Worm (Caenorhabditis elegans) whole organism, L3 larva: ENCODE data around the gene cat-4.

Source experiments
- ceh-28 ChIP-seq: fragments of 150-350 bp; optimal IDR thresholded peaks from 2 replicates; lab custom pipeline; 2014; ENCODE audit warnings: missing biosample characterization, missing genetic modification reagents, missing genetic modification characterization
- eor-1 ChIP-seq, 2 experiments: fragments of 150-350 bp; optimal IDR thresholded peaks; 2 replicates each; lab custom pipeline; 2014 to 2018; ENCODE audit warnings: missing biosample characterization in 2 of 2, missing genetic modification characterization in 2 of 2
- mdl-1 ChIP-seq: fragments of 150-350 bp; optimal IDR thresholded peaks from 2 replicates; lab custom pipeline; 2014; ENCODE audit warnings: missing biosample characterization, missing genetic modification characterization
- skn-1 ChIP-seq: fragments of 150-350 bp; optimal IDR thresholded peaks from 2 replicates; lab custom pipeline; 2014; ENCODE audit warnings: missing biosample characterization, missing genetic modification characterization
- snpc-4 ChIP-seq: fragments of 150-350 bp; optimal IDR thresholded peaks from 2 replicates; lab custom pipeline; 2014; ENCODE audit warnings: missing biosample characterization, missing genetic modification characterization
- zag-1 ChIP-seq: fragments of 150-350 bp; optimal IDR thresholded peaks from 2 replicates; lab custom pipeline; 2014; ENCODE audit warnings: missing biosample characterization, missing genetic modification characterization
- ztf-11 ChIP-seq: fragments of 150-350 bp; optimal IDR thresholded peaks from 2 replicates; lab custom pipeline; 2014; ENCODE audit warnings: missing biosample characterization, missing genetic modification characterization

DNA sequence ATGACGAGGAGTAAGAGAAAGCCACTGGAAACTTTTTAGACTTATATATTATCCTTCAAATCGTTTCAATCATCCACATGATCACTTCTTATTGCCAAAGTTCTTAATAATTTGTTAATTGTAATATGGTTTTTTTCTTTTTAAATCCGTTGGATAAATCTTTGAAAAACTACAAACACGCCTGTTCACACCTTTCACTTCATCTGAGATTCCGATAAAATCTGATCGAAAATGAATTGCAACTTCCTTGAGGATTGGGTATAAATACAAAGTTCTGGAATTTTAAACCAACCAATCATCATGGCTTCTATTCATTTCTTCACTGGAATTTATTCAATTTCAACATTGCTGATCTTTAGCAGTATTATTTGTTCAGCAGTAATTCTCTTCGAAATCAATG is 4.1 kb upstream of the cat-4 start, which contains the start of gene col-152:
- no peak for TF ChIP-seq ztf-11
- no peak for TF ChIP-seq eor-1 (tag; optimal IDR thresholded peaks at IDR 0.05; lab: Kevin White, UChicago)
- TF ChIP-seq zag-1 (tag; lab: Kevin White, UChicago), result no peak
- no peak for TF ChIP-seq ceh-28 (tag; lab: Kevin White, UChicago)
- TF ChIP-seq skn-1 (tag; lab: Kevin White, UChicago), result no peak
- TF ChIP-seq mdl-1, result no peak
- no peak for TF ChIP-seq snpc-4
